Fruit fly (Drosophila melanogaster): ENCODE data around the gene CG11899.
A peak's percentile ranks its signal among the peaks of the same experiment; 100 is the strongest.

Gene CG11899

dm6 chr3R:29219948-29220347, 19.7 kb downstream of the CG11899 start, which contains the start of gene eEF1gamma (continued):
- TF ChIP-seq CG13894 (tag; optimal IDR thresholded peaks at IDR 0.05), result peak; percentile 91
- TF ChIP-seq Camta (GFP tag; optimal IDR thresholded peaks at IDR 0.05), result peak; percentile 96
- peak; percentile 96 for TF ChIP-seq disco-r (GFP tag; optimal IDR thresholded peaks at IDR 0.05)
- TF ChIP-seq CG1832 (GFP tag; optimal IDR thresholded peaks at IDR 0.05), result no peak
- peak; percentile 93 for TF ChIP-seq CG17361 (GFP tag; IDR thresholded peaks at IDR 0.05)
- TF ChIP-seq CG17802 (tag; optimal IDR thresholded peaks at IDR 0.05), result peak; percentile 82
- TF ChIP-seq btn (GFP tag; optimal IDR thresholded peaks at IDR 0.05), result peak; percentile 95
- TF ChIP-seq hb (GFP tag; IDR thresholded peaks at IDR 0.05; ENCODE audit: partially characterized antibody), result peak; percentile 94
- TF ChIP-seq row (GFP tag; IDR thresholded peaks at IDR 0.05), result peak; percentile 79
- TF ChIP-seq CG17829 (tag; optimal IDR thresholded peaks at IDR 0.05), result peak; percentile 91
- TF ChIP-seq pzg (GFP tag; optimal IDR thresholded peaks at IDR 0.05), result peak; percentile 81
- TF ChIP-seq ac (GFP tag; optimal IDR thresholded peaks at IDR 0.05), result peak; percentile 92
- TF ChIP-seq CG9437 (GFP tag; optimal IDR thresholded peaks at IDR 0.05), result peak; percentile 92
- peak; percentile 100 for TF ChIP-seq Ets97D (GFP tag; optimal IDR thresholded peaks at IDR 0.05)
- peak; percentile 81 for TF ChIP-seq Doc3 (GFP tag; IDR thresholded peaks at IDR 0.05; ENCODE audit: partially characterized antibody)
- no peak for TF ChIP-seq eve (GFP tag; optimal IDR thresholded peaks at IDR 0.05)
- TF ChIP-seq NK7.1 (GFP tag; optimal IDR thresholded peaks at IDR 0.05), result peak; percentile 97
- TF ChIP-seq HmgZ (tag; optimal IDR thresholded peaks at IDR 0.05), result peak; percentile 95
- TF ChIP-seq Meics (GFP tag; optimal IDR thresholded peaks at IDR 0.05), result peak; percentile 98
- peak; percentile 70 for TF ChIP-seq D19A (tag; optimal IDR thresholded peaks at IDR 0.05)
- TF ChIP-seq ci (GFP tag; IDR thresholded peaks at IDR 0.05), result peak; percentile 99
- TF ChIP-seq CG13296 (GFP tag; optimal IDR thresholded peaks at IDR 0.05), result peak; percentile 98
- TF ChIP-seq CG10431 (GFP tag; optimal IDR thresholded peaks at IDR 0.05), result peak; percentile 95
- TF ChIP-seq corto (GFP tag; optimal IDR thresholded peaks at IDR 0.05), result no peak
- TF ChIP-seq Scr (GFP tag; IDR thresholded peaks at IDR 0.05; ENCODE audit: partially characterized antibody), result peak; percentile 94
- peak; percentile 88 for TF ChIP-seq CG4820 (GFP tag; optimal IDR thresholded peaks at IDR 0.05)
- TF ChIP-seq lola (GFP tag; optimal IDR thresholded peaks at IDR 0.05), result peak in 1 of 3 experiments; percentile 83
- TF ChIP-seq CG2889 (GFP tag; IDR thresholded peaks at IDR 0.05), result peak; percentile 80
- TF ChIP-seq Rx (GFP tag; IDR thresholded peaks at IDR 0.05), result peak; percentile 94
- TF ChIP-seq dm (GFP tag; optimal IDR thresholded peaks at IDR 0.05), result peak; percentile 98
- peak; percentile 81 for TF ChIP-seq B-H1 (GFP tag; IDR thresholded peaks at IDR 0.05)
- peak; percentile 91 for TF ChIP-seq Lhr (GFP tag; optimal IDR thresholded peaks at IDR 0.05)
- TF ChIP-seq Ssrp (tag; optimal IDR thresholded peaks at IDR 0.05), result peak; percentile 81
- peak; percentile 78 for TF ChIP-seq Antp (GFP tag; optimal IDR thresholded peaks at IDR 0.05)
- TF ChIP-seq ken (GFP tag; IDR thresholded peaks at IDR 0.05), result peak; percentile 94
- peak; percentile 87 for TF ChIP-seq dimm (GFP tag; IDR thresholded peaks at IDR 0.05)
- peak; percentile 97 for TF ChIP-seq phol (tag; optimal IDR thresholded peaks at IDR 0.05)
- TF ChIP-seq CG3726 (GFP tag; IDR thresholded peaks at IDR 0.05), result peak; percentile 87
- TF ChIP-seq CG32772 (GFP tag; IDR thresholded peaks at IDR 0.05), result peak; percentile 89
- TF ChIP-seq odd (GFP tag; optimal IDR thresholded peaks at IDR 0.05), result peak; percentile 97
- TF ChIP-seq CG32532 (GFP tag; IDR thresholded peaks at IDR 0.05), result peak; percentile 97
- peak; percentile 93 for TF ChIP-seq CG18764 (GFP tag; optimal IDR thresholded peaks at IDR 0.05)
- peak; percentile 93 for TF ChIP-seq p53 (GFP tag; optimal IDR thresholded peaks at IDR 0.05)
- peak; percentile 89 for TF ChIP-seq hbn (GFP tag; IDR thresholded peaks at IDR 0.05; ENCODE audit: partially characterized antibody)
- TF ChIP-seq NC2α (GFP tag; optimal IDR thresholded peaks at IDR 0.05), result peak; percentile 93
- TF ChIP-seq fu2 (GFP tag; optimal IDR thresholded peaks at IDR 0.05), result peak; percentile 90
- TF ChIP-seq NFAT (GFP tag; IDR thresholded peaks at IDR 0.05), result peak; percentile 97
- peak; percentile 90 for TF ChIP-seq CG8388 (GFP tag; optimal IDR thresholded peaks at IDR 0.05)
- peak; percentile 88 for TF ChIP-seq bowl (GFP tag; IDR thresholded peaks at IDR 0.05)
- TF ChIP-seq Gug (GFP tag; IDR thresholded peaks at IDR 0.05), result peak; percentile 77
- peak; percentile 88 for TF ChIP-seq CG11504 (tag; optimal IDR thresholded peaks at IDR 0.05)

Data from whole organism, embryonic.